Worm (Caenorhabditis elegans) whole organism, L4/young adult: Measurements from ENCODE around the gene clc-2.

Experiments
- dao-5 ChIP-seq: sonication (generic microtip); optimal IDR thresholded peaks from 2 replicates; lab custom pipeline; 2016; ENCODE audit warnings: missing genotype, missing genetic modification characterization, moderate library complexity, missing compliant biosample characterization
- him-1 ChIP-seq: sonication (generic microtip); optimal IDR thresholded peaks from 2 replicates; lab custom pipeline; 2016; ENCODE audit warnings: missing genotype, missing genetic modification reagents, missing genetic modification characterization, missing compliant biosample characterization

ce11 chrX:7415420-7415819 is 15.8 kb upstream of the clc-2 start, which contains the start of gene C10A4.7:
- TF ChIP-seq dao-5 (tag; lab: Kevin White, UChicago) (no peak), him-1 (tag; lab: Kevin White, UChicago) (no peak)
